Worm (Caenorhabditis elegans): ENCODE measurements around the gene pid-1.
A peak's percentile ranks its signal among the peaks of the same experiment; 100 is the strongest.

Gene pid-1

DNA sequence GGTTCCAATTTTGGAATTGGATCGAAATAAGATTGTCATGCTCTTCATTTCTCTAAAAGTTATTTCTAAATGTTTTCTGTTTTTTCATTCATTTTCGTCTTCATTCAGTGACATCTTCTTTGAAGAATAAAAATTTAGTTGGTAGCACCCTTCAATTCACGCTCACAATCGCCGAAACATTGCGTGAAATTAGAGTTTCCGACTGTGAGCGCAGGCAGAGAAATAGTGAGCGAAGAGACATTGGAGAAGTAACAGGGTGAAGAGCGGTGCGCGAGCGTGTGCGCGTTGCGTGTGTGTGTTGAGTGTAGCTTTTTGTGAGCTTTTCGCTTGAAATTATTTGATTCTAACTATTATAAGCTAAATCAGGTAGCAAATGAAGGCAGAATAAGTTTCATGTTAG lies 20.9 kb downstream of the pid-1 start:
- 0 out of 2 replicates have a peak, but pooled peaks have one; percentile 14 for TF ChIP-seq mcd-1 (GFP tag; IDR thresholded peaks at IDR 0.05)
- TF ChIP-seq Y53G8AR.9 (GFP tag; conservative IDR thresholded peaks at IDR 0.05) = no peak
- TF ChIP-seq lin-35 (GFP tag; optimal IDR thresholded peaks at IDR 0.05) = no peak
- TF ChIP-seq ceh-27 (GFP tag; optimal IDR thresholded peaks at IDR 0.05) = peak; percentile 16
- no peak for TF ChIP-seq K11D2.4 (GFP tag; IDR thresholded peaks at IDR 0.05)
- no peak for TF ChIP-seq F37B4.10 (GFP tag; IDR thresholded peaks at IDR 0.05)
- TF ChIP-seq sea-2 (GFP tag; IDR thresholded peaks at IDR 0.05) = no peak
- 0 out of 2 replicates have a peak, but pooled peaks have one; percentile 31 for TF ChIP-seq pbrm-1 (GFP tag; IDR thresholded peaks at IDR 0.05)
- TF ChIP-seq Y53F4B.3 (GFP tag; IDR thresholded peaks at IDR 0.05) = no peak
- TF ChIP-seq hmg-1.2 (GFP tag; IDR thresholded peaks at IDR 0.05) = peak; percentile 65; the same call in 1 of the 2 replicates
- no peak for TF ChIP-seq tlf-1 (GFP tag; optimal IDR thresholded peaks at IDR 0.05)
- no peak for TF ChIP-seq xnd-1 (tag; optimal IDR thresholded peaks at IDR 0.05)
- TF ChIP-seq cebp-1 (GFP tag; IDR thresholded peaks at IDR 0.05) = no peak
- TF ChIP-seq cebp-1 (tag; optimal IDR thresholded peaks at IDR 0.05) = peak; percentile 52
- no peak for TF ChIP-seq F33H1.4 (GFP tag; IDR thresholded peaks at IDR 0.05)
- no peak for TF ChIP-seq hrde-1 (tag; optimal IDR thresholded peaks at IDR 0.05; ENCODE audit: borderline replicate concordance)
- TF ChIP-seq lin-26 (GFP tag; IDR thresholded peaks at IDR 0.05) = no peak
- no peak for TF ChIP-seq Y79H2A.3 (GFP tag; conservative IDR thresholded peaks at IDR 0.05)
- TF ChIP-seq mxl-1 (tag; optimal IDR thresholded peaks at IDR 0.05) = no peak
- TF ChIP-seq hlh-12 (tag; optimal IDR thresholded peaks at IDR 0.05) = no peak
- no peak for TF ChIP-seq ztf-3 (GFP tag; optimal IDR thresholded peaks at IDR 0.05)

DNA sequence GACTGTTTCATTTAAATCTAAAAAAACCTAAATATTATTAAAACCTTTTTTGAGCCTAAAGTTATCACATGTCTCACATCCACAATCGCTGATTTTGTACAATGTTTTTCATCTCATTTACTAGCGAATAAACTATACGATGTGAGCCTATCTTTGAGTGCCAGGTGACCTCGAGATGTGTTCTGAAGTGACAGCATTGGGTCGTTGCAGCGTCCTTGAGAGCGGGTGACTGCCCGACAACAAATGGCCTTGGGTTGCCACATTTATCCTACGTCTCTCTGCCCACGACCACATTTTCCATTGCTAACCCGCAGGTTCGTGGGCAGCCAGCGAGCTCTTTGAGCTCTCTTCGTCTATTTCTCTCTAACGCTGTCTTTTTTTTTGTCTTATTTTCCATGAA lies 23.4 kb downstream of the pid-1 start, which contains the start of gene lir-2:
Gene lir-2, plus strand, starts transcription at position 301 of the 400 bp plus-strand sequence.
- TF ChIP-seq nfya-2 (GFP tag; IDR thresholded peaks at IDR 0.05) = no peak
- no peak for TF ChIP-seq Y53G8AR.9 (GFP tag; conservative IDR thresholded peaks at IDR 0.05)
- no peak for TF ChIP-seq B0019.2 (GFP tag; conservative IDR thresholded peaks at IDR 0.05)
- TF ChIP-seq cebp-1 (GFP tag; IDR thresholded peaks at IDR 0.05) = no peak
- peak; percentile 20 for TF ChIP-seq cebp-1 (tag; optimal IDR thresholded peaks at IDR 0.05)
- TF ChIP-seq zim-3 (tag; optimal IDR thresholded peaks at IDR 0.05) = no peak
- TF ChIP-seq lin-35 (GFP tag; optimal IDR thresholded peaks at IDR 0.05) = no peak
- 0 out of 2 replicates have a peak, but pooled peaks have one; percentile 22 for TF ChIP-seq zfh-2 (GFP tag; conservative IDR thresholded peaks at IDR 0.05)
- TF ChIP-seq lsl-1 (GFP tag; optimal IDR thresholded peaks at IDR 0.05) = no peak
- no peak for TF ChIP-seq nhr-120 (GFP tag; IDR thresholded peaks at IDR 0.05)
- no peak for TF ChIP-seq F10E7.11 (tag; optimal IDR thresholded peaks at IDR 0.05)
- no peak for TF ChIP-seq unc-130 (GFP tag; optimal IDR thresholded peaks at IDR 0.05)
- peak; percentile 10 for TF ChIP-seq ceh-27 (GFP tag; optimal IDR thresholded peaks at IDR 0.05)
- peak; percentile 21; the same call in 1 of the 2 replicates for TF ChIP-seq rcor-1 (GFP tag; IDR thresholded peaks at IDR 0.05)
- TF ChIP-seq madf-6 (GFP tag; IDR thresholded peaks at IDR 0.05) = 0 out of 2 replicates have a peak, but pooled peaks have one; percentile 19
- TF ChIP-seq ztf-28 (GFP tag; IDR thresholded peaks at IDR 0.05) = no peak
- no peak for TF ChIP-seq attf-6 (GFP tag; IDR thresholded peaks at IDR 0.05)
- no peak for TF ChIP-seq T26A5.8 (tag; optimal IDR thresholded peaks at IDR 0.05)
- TF ChIP-seq B0035.1 (tag; optimal IDR thresholded peaks at IDR 0.05) = no peak
- 0 out of 2 replicates have a peak, but pooled peaks have one; percentile 28 for TF ChIP-seq madf-3 (GFP tag; IDR thresholded peaks at IDR 0.05)
- peak; percentile 29; the same call in 1 of the 2 replicates for TF ChIP-seq hmg-1.2 (GFP tag; IDR thresholded peaks at IDR 0.05)
- TF ChIP-seq nfya-1 (tag; optimal IDR thresholded peaks at IDR 0.05; ENCODE audit: borderline replicate concordance, insufficient read depth) = no peak
- TF ChIP-seq B0336.3 (GFP tag; IDR thresholded peaks at IDR 0.05) = no peak
- TF ChIP-seq dox-1 (GFP tag; IDR thresholded peaks at IDR 0.05) = no peak
- TF ChIP-seq hrde-1 (tag; optimal IDR thresholded peaks at IDR 0.05; ENCODE audit: borderline replicate concordance) = peak; percentile 10
- TF ChIP-seq athp-1 (tag; optimal IDR thresholded peaks at IDR 0.05) = no peak

Measured in whole organism, young adult.